Fruit fly (Drosophila melanogaster): Measurements from ENCODE around the gene CG12111.

DNA sequence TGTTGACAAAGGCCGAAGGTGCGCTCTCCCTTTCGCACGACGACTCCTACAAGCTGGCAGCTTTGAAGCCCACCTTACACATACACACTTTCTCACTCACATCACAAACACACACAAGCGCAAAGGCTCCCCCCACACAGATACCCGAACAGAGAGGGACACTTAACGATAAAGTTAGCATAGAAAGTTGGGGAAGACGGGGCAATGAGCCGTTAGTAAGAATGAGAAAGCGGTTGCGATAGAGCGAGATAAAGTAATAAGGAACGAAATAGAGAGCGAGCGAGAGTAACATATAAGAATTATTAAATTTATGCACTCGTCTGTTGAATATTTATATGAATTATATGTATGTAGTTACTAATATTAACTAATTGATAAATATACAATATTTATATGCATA lies 1.7 kb downstream of the CG12111 start:
- TF ChIP-seq pho (GFP tag; optimal IDR thresholded peaks at IDR 0.05) = no peak
- TF ChIP-seq Pdp1 (GFP tag; optimal IDR thresholded peaks at IDR 0.05) = no peak
- TF ChIP-seq YL-1 (GFP tag; optimal IDR thresholded peaks at IDR 0.05) = no peak

Measured in whole organism, embryonic.